Worm (Caenorhabditis elegans): ENCODE measurements around the gene ZK1127.13.

The ZK1127.13 gene

ce11 chrII:7057860-7058259 lies 4.8 kb downstream of the ZK1127.13 start, which contains the start of gene cth-2:
Gene cth-2 (minus strand): TSS chrII:7057960.
- TF ChIP-seq lsy-2 (tag; optimal IDR thresholded peaks at IDR 0.05): no peak
- no peak for TF ChIP-seq pha-4 (tag; optimal IDR thresholded peaks at IDR 0.05)
- TF ChIP-seq mls-2 (tag; optimal IDR thresholded peaks at IDR 0.05): no peak
- TF ChIP-seq bed-3 (GFP tag; optimal IDR thresholded peaks at IDR 0.05): no peak
- TF ChIP-seq cnd-1 (tag; optimal IDR thresholded peaks at IDR 0.05): no peak
- no peak for TF ChIP-seq sem-2 (GFP tag; optimal IDR thresholded peaks at IDR 0.05)
- TF ChIP-seq flh-1 (GFP tag; optimal IDR thresholded peaks at IDR 0.05): no peak
- no peak for TF ChIP-seq lin-13 (tag; optimal IDR thresholded peaks at IDR 0.05)
- TF ChIP-seq snpc-4 (tag; optimal IDR thresholded peaks at IDR 0.05): no peak
- TF ChIP-seq unc-39 (tag; optimal IDR thresholded peaks at IDR 0.05): no peak
- no peak for TF ChIP-seq nhr-76 (tag; optimal IDR thresholded peaks at IDR 0.05)
- TF ChIP-seq lin-32 (GFP tag; optimal IDR thresholded peaks at IDR 0.05): no peak
- no peak for TF ChIP-seq hlh-1 (tag; optimal IDR thresholded peaks at IDR 0.05)
- no peak for TF ChIP-seq drap-1 (GFP tag; optimal IDR thresholded peaks at IDR 0.05)
- no peak for TF ChIP-seq elt-3 (tag; optimal IDR thresholded peaks at IDR 0.05)
- TF ChIP-seq mab-5 (tag; optimal IDR thresholded peaks at IDR 0.05): no peak
- no peak for TF ChIP-seq nhr-237 (tag; optimal IDR thresholded peaks at IDR 0.05)
- no peak for TF ChIP-seq ztf-11 (tag; optimal IDR thresholded peaks at IDR 0.05)
- no peak for TF ChIP-seq ceh-83 (GFP tag; optimal IDR thresholded peaks at IDR 0.05)

DNA sequence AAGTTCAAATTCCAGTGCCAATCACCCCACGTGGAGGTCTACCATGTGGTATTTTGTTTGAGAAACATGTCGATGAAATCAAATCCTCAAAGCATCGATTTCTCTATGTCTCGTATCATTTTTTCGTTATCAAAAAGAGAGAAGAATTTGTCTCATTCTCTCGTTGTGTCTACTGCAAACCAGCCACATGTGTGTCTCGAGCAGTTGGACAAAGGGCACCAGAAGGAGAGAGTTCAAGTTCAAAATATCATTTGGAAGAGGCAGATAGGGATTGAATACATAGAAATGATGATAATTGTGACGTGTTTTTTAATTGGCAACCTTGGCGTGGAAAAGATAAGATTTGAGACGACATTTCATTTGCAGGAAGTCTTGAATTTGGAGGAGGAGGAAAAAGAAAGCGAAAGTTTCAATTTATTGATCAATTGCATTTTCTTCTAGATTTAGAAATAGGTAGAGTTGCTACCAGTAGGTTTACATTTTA lies 6.2 kb downstream of the ZK1127.13 start:
- TF ChIP-seq nhr-237 (tag; optimal IDR thresholded peaks at IDR 0.05) (no peak), mls-2 (tag; optimal IDR thresholded peaks at IDR 0.05) (no peak), lin-13 (tag; optimal IDR thresholded peaks at IDR 0.05) (no peak), zip-8 (tag; optimal IDR thresholded peaks at IDR 0.05) (no peak), elt-1 (tag; optimal IDR thresholded peaks at IDR 0.05; ENCODE audit: borderline replicate concordance, insufficient read depth) (no peak), mep-1 (tag; optimal IDR thresholded peaks at IDR 0.05) (no peak), ceh-83 (GFP tag; optimal IDR thresholded peaks at IDR 0.05) (no peak), hlh-1 (tag; optimal IDR thresholded peaks at IDR 0.05) (peak; percentile 18), drap-1 (GFP tag; optimal IDR thresholded peaks at IDR 0.05) (no peak), ceh-39 (tag; optimal IDR thresholded peaks at IDR 0.05) (no peak), nhr-2 (tag; optimal IDR thresholded peaks at IDR 0.05) (no peak), nhr-76 (tag; optimal IDR thresholded peaks at IDR 0.05) (no peak), pha-4 (tag; optimal IDR thresholded peaks at IDR 0.05) (no peak), blmp-1 (tag; optimal IDR thresholded peaks at IDR 0.05) (peak; percentile 50), ces-1 (GFP tag; optimal IDR thresholded peaks at IDR 0.05) (no peak), unc-39 (tag; optimal IDR thresholded peaks at IDR 0.05) (no peak), ceh-43 (GFP tag; optimal IDR thresholded peaks at IDR 0.05) (no peak), sptf-1 (tag; optimal IDR thresholded peaks at IDR 0.05) (no peak), unc-120 (tag; optimal IDR thresholded peaks at IDR 0.05; ENCODE audit: poor library complexity, severe bottlenecking) (no peak), unc-62 (GFP tag; optimal IDR thresholded peaks at IDR 0.05) (peak; percentile 8)

DNA sequence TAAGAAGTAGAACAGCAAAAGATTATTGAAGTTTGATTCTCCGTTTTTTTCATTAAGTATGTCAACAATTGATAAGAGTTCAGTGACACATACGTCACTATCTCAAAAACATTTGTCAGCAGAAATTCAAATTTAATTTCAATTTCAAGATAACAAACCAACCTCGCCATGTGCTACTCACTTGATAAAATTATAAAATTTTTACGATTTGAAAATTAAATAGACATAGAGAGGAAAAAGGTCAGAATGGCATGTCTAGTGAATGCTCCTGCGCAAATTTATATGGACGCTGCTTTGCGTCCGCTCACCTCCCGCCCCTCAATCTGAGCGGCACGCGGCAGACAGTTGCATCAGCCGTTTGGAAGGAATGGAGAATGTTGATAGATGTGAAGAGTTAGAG lies 7.1 kb downstream of the ZK1127.13 start:
- no peak for TF ChIP-seq zip-8 (tag; optimal IDR thresholded peaks at IDR 0.05)
- TF ChIP-seq lsy-2 (tag; optimal IDR thresholded peaks at IDR 0.05): no peak
- TF ChIP-seq cnd-1 (tag; optimal IDR thresholded peaks at IDR 0.05): no peak
- no peak for TF ChIP-seq ceh-83 (GFP tag; optimal IDR thresholded peaks at IDR 0.05)
- no peak for TF ChIP-seq ham-2 (GFP tag; optimal IDR thresholded peaks at IDR 0.05)
- TF ChIP-seq hlh-1 (tag; optimal IDR thresholded peaks at IDR 0.05): no peak
- TF ChIP-seq lin-13 (tag; optimal IDR thresholded peaks at IDR 0.05): no peak
- TF ChIP-seq ceh-39 (tag; optimal IDR thresholded peaks at IDR 0.05): no peak
- TF ChIP-seq pha-4 (tag; optimal IDR thresholded peaks at IDR 0.05): no peak
- no peak for TF ChIP-seq bed-3 (GFP tag; optimal IDR thresholded peaks at IDR 0.05)
- TF ChIP-seq unc-62 (GFP tag; optimal IDR thresholded peaks at IDR 0.05): no peak
- no peak for TF ChIP-seq elt-3 (tag; optimal IDR thresholded peaks at IDR 0.05)
- no peak for TF ChIP-seq ztf-11 (tag; optimal IDR thresholded peaks at IDR 0.05)

DNA sequence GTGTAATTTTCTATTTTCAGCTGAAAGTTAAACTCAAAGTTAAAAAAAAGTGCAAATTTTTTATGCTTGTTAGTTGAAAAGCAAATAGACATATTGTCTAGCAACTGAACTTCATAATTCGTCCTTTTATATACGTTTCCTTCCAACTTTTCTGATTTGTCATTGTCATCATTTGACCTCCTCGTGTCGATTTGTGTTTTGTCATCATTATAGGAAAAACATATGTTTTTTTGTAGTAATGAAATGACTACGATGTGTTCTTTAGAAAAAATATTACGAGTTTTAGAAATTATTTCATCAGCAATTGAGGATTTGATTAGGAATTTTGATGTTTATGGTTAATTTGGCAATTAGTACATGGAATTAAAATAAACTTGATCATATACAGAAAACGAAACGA lies 7.7 kb downstream of the ZK1127.13 start:
- no peak for TF ChIP-seq unc-120 (tag; optimal IDR thresholded peaks at IDR 0.05; ENCODE audit: poor library complexity, severe bottlenecking)
- no peak for TF ChIP-seq sptf-1 (tag; optimal IDR thresholded peaks at IDR 0.05)
- no peak for TF ChIP-seq ceh-39 (tag; optimal IDR thresholded peaks at IDR 0.05)
- no peak for TF ChIP-seq cnd-1 (tag; optimal IDR thresholded peaks at IDR 0.05)
- no peak for TF ChIP-seq drap-1 (GFP tag; optimal IDR thresholded peaks at IDR 0.05)
- no peak for TF ChIP-seq lin-13 (tag; optimal IDR thresholded peaks at IDR 0.05)
- TF ChIP-seq nhr-2 (tag; optimal IDR thresholded peaks at IDR 0.05): no peak
- TF ChIP-seq ces-1 (GFP tag; optimal IDR thresholded peaks at IDR 0.05): no peak
- TF ChIP-seq unc-39 (tag; optimal IDR thresholded peaks at IDR 0.05): no peak
- TF ChIP-seq tbx-8 (GFP tag; optimal IDR thresholded peaks at IDR 0.05): no peak
- TF ChIP-seq bed-3 (GFP tag; optimal IDR thresholded peaks at IDR 0.05): no peak
- TF ChIP-seq hlh-1 (tag; optimal IDR thresholded peaks at IDR 0.05): no peak
- no peak for TF ChIP-seq ztf-11 (tag; optimal IDR thresholded peaks at IDR 0.05)
